Worm (Caenorhabditis elegans): ENCODE measurements around the gene ceh-1.
A peak's percentile ranks its signal among the peaks of the same experiment; 100 is the strongest.

Gene ceh-1

DNA sequence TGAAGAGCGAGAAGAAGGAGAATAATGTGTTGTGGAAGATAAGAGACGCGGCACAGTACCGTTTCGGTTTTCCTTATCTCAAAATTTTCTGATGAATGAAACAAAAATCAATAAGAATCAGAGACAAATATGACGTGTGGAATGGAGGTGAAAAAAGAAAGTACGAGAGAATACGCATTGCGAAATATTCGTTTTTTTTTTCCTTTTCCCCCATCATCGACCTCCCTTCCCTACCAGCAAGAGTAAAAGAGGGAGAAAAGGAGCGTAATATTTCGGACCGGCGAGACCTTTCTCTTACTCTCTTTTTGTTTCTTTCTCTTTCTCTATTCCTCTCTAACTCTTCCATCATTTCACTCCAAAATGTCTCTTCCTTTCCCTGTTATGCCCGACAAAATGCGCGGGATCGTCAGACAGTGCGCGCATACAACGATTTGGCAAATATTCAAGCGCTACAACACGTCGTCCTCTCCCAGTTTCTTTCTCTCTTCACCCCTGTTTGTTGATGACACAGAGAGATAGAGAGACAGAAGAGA, 8.4 kb upstream of the ceh-1 start:
- TF ChIP-seq pat-9 (tag; optimal IDR thresholded peaks at IDR 0.05) (no peak), ceh-48 (tag; optimal IDR thresholded peaks at IDR 0.05) (no peak), hlh-15 (tag; optimal IDR thresholded peaks at IDR 0.05) (no peak), ceh-31 (tag; optimal IDR thresholded peaks at IDR 0.05) (peak; percentile 38), unc-42 (tag; optimal IDR thresholded peaks at IDR 0.05) (no peak), pqm-1 (tag; optimal IDR thresholded peaks at IDR 0.05) (no peak), hlh-6 (tag; optimal IDR thresholded peaks at IDR 0.05) (no peak), elt-2 (tag; optimal IDR thresholded peaks at IDR 0.05) (peak; percentile 41), ceh-18 (tag; optimal IDR thresholded peaks at IDR 0.05) (peak; percentile 44), pag-3 (tag; optimal IDR thresholded peaks at IDR 0.05; ENCODE audit: borderline replicate concordance) (no peak), ceh-34 (tag; optimal IDR thresholded peaks at IDR 0.05) (peak; percentile 12), rnt-1 (tag; optimal IDR thresholded peaks at IDR 0.05) (no peak), hlh-8 (tag; optimal IDR thresholded peaks at IDR 0.05) (no peak), unc-86 (tag; optimal IDR thresholded peaks at IDR 0.05) (no peak), dve-1 (tag; optimal IDR thresholded peaks at IDR 0.05) (no peak), pros-1 (tag; optimal IDR thresholded peaks at IDR 0.05) (peak; percentile 21), ref-2 (tag; optimal IDR thresholded peaks at IDR 0.05) (peak; percentile 19), pha-2 (tag; optimal IDR thresholded peaks at IDR 0.05) (peak; percentile 8), F13H6.1 (tag; optimal IDR thresholded peaks at IDR 0.05) (no peak), C08G9.2 (tag; optimal IDR thresholded peaks at IDR 0.05) (no peak), tbx-7 (tag; optimal IDR thresholded peaks at IDR 0.05) (no peak), fkh-6 (tag; optimal IDR thresholded peaks at IDR 0.05) (no peak), nfya-1 (tag; optimal IDR thresholded peaks at IDR 0.05) (peak; percentile 21), odd-2 (tag; optimal IDR thresholded peaks at IDR 0.05) (no peak)

- TF ChIP-seq C38D4.7 (GFP tag; optimal IDR thresholded peaks at IDR 0.05) (no peak), nfya-1 (tag; optimal IDR thresholded peaks at IDR 0.05) (no peak), sox-4 (tag; optimal IDR thresholded peaks at IDR 0.05) (no peak), ama-1 (optimal IDR thresholded peaks at IDR 0.05) (no peak)
Observed at ce11 chrX:4660268-4660880, 6.4 kb upstream of the ceh-1 start, which contains the start of gene nhr-45. Gene nhr-45 (minus strand): TSS chrX:4660318.

DNA sequence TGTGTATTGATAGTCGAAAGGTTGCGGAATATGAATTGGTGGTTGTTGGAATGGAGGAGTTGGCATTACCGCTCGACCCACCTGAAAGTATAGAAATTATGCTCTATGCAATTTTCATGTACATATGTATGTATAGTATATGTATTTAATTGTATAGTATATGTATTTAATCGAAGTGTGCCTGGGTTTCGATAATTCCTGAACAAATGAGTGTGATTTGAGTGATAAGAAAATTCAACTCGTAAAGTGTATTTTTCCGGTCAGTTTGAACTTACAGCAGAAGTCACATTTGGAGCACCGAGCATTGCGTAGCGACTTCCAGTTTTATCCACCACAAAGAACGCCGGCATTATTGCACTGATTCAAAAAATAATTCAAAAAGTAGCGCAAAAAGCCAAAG, 4.7 kb upstream of the ceh-1 start:
- no peak for TF ChIP-seq pqm-1 (tag; optimal IDR thresholded peaks at IDR 0.05)
- no peak for TF ChIP-seq mec-3 (tag; optimal IDR thresholded peaks at IDR 0.05; ENCODE audit: borderline replicate concordance)
- no peak for TF ChIP-seq dve-1 (tag; optimal IDR thresholded peaks at IDR 0.05)
- no peak for TF ChIP-seq sox-4 (tag; optimal IDR thresholded peaks at IDR 0.05)

ce11 chrX:4658303-4658702, 4.3 kb upstream of the ceh-1 start:
- no peak for TF ChIP-seq ceh-6 (GFP tag; optimal IDR thresholded peaks at IDR 0.05)
- no peak for TF ChIP-seq elt-4 (tag; optimal IDR thresholded peaks at IDR 0.05)
- no peak for TF ChIP-seq syd-9 (tag; optimal IDR thresholded peaks at IDR 0.05)
- no peak for TF ChIP-seq unc-86 (tag; optimal IDR thresholded peaks at IDR 0.05)
- no peak for TF ChIP-seq sdc-2 (tag; optimal IDR thresholded peaks at IDR 0.05)
- TF ChIP-seq Y22D7AL.16 (tag; optimal IDR thresholded peaks at IDR 0.05) = no peak
- TF ChIP-seq sox-4 (tag; optimal IDR thresholded peaks at IDR 0.05) = no peak
- TF ChIP-seq ceh-30 (tag; optimal IDR thresholded peaks at IDR 0.05) = no peak
- TF ChIP-seq dve-1 (tag; optimal IDR thresholded peaks at IDR 0.05) = no peak
- no peak for TF ChIP-seq hlh-6 (tag; optimal IDR thresholded peaks at IDR 0.05)
- no peak for TF ChIP-seq dmd-4 (tag; optimal IDR thresholded peaks at IDR 0.05; ENCODE audit: borderline replicate concordance)
- TF ChIP-seq fax-1 (tag; optimal IDR thresholded peaks at IDR 0.05) = no peak
- TF ChIP-seq rnt-1 (tag; optimal IDR thresholded peaks at IDR 0.05) = no peak
- TF ChIP-seq nhr-11 (tag; optimal IDR thresholded peaks at IDR 0.05) = no peak
- TF ChIP-seq C08G9.2 (tag; optimal IDR thresholded peaks at IDR 0.05) = no peak

All from whole organism, late embryonic.